Worm (Caenorhabditis elegans) whole organism, mixed stage, embryonic: ENCODE results near the gene ubc-7.

Experiments
- M03D4.4 ChIP-seq: sonication (generic microtip); optimal IDR thresholded peaks from 2 replicates; lab custom pipeline; 2017; ENCODE audit warnings: mild to moderate bottlenecking, missing genetic modification characterization, missing compliant biosample characterization
- bed-3 ChIP-seq: fragments of 200-800 bp; sonication (Bioruptor generic); optimal IDR thresholded peaks from 3 replicates; lab custom pipeline; 2018; ENCODE audit warnings: mild to moderate bottlenecking, missing genetic modification characterization, moderate library complexity, missing compliant biosample characterization
- blmp-1 ChIP-seq: fragments of 150-350 bp; optimal IDR thresholded peaks from 2 replicates; lab custom pipeline; 2014; ENCODE audit warnings: missing biosample characterization, missing genetic modification characterization
- ceh-39 ChIP-seq: fragments of 150-350 bp; optimal IDR thresholded peaks from 2 replicates; lab custom pipeline; 2014; ENCODE audit warnings: missing biosample characterization, missing genetic modification characterization
- ceh-43 ChIP-seq: fragments of 200-800 bp; sonication (Bioruptor generic); optimal IDR thresholded peaks from 2 replicates; lab custom pipeline; 2018; ENCODE audit warnings: mild to moderate bottlenecking, missing genetic modification characterization, moderate library complexity, missing compliant biosample characterization
- ces-1 ChIP-seq: fragments of 150-350 bp; optimal IDR thresholded peaks from 2 replicates; lab custom pipeline; 2014; ENCODE audit warnings: missing biosample characterization, missing genetic modification reagents, missing genetic modification characterization
- cnd-1 ChIP-seq: fragments of 200-800 bp; sonication (Bioruptor generic); optimal IDR thresholded peaks from 2 replicates; lab custom pipeline; 2018; ENCODE audit warnings: mild to moderate bottlenecking, missing genetic modification characterization, missing compliant biosample characterization
- drap-1 ChIP-seq: fragments of 200-800 bp; sonication (Bioruptor generic); optimal IDR thresholded peaks from 3 replicates; lab custom pipeline; 2018; ENCODE audit warnings: mild to moderate bottlenecking, missing genetic modification characterization, missing compliant biosample characterization
- elt-1 ChIP-seq: sonication (generic microtip); optimal IDR thresholded peaks from 2 replicates; lab custom pipeline; 2017; ENCODE audit warnings: missing genetic modification characterization, mild to moderate bottlenecking, missing compliant biosample characterization, antibody characterized with exemption, moderate library complexity, borderline replicate concordance; ENCODE audit not compliant: insufficient read depth
- elt-3 ChIP-seq: fragments of 150-350 bp; optimal IDR thresholded peaks from 2 replicates; lab custom pipeline; 2014; ENCODE audit warnings: missing biosample characterization, missing genetic modification characterization
- flh-1 ChIP-seq: fragments of 200-800 bp; sonication (Bioruptor generic); optimal IDR thresholded peaks from 2 replicates; lab custom pipeline; 2018; ENCODE audit warnings: mild to moderate bottlenecking, missing genetic modification characterization, moderate library complexity, missing compliant biosample characterization
- ham-2 ChIP-seq: fragments of 200-800 bp; sonication (Bioruptor generic); optimal IDR thresholded peaks from 2 replicates; lab custom pipeline; 2018; ENCODE audit warnings: mild to moderate bottlenecking, missing genetic modification characterization, missing compliant biosample characterization
- hlh-1 ChIP-seq: fragments of 150-350 bp; optimal IDR thresholded peaks from 2 replicates; lab custom pipeline; 2014; ENCODE audit warnings: missing biosample characterization, missing genetic modification reagents, missing genetic modification characterization
- lin-13 ChIP-seq: fragments of 150-350 bp; optimal IDR thresholded peaks from 2 replicates; lab custom pipeline; 2014; ENCODE audit warnings: missing biosample characterization, missing genetic modification characterization
- lin-32 ChIP-seq: fragments of 200-800 bp; sonication (Bioruptor generic); optimal IDR thresholded peaks from 2 replicates; lab custom pipeline; 2018; ENCODE audit warnings: mild to moderate bottlenecking, missing genetic modification characterization, missing compliant biosample characterization
- lsy-2 ChIP-seq: fragments of 150-350 bp; optimal IDR thresholded peaks from 2 replicates; lab custom pipeline; 2014; ENCODE audit warnings: missing biosample characterization, missing genetic modification characterization
- mab-5 ChIP-seq: fragments of 150-350 bp; optimal IDR thresholded peaks from 2 replicates; lab custom pipeline; 2014; ENCODE audit warnings: missing biosample characterization, missing genetic modification characterization
- mep-1 ChIP-seq: fragments of 150-350 bp; optimal IDR thresholded peaks from 2 replicates; lab custom pipeline; 2017; ENCODE audit warnings: missing biosample characterization, missing genetic modification reagents, missing genetic modification characterization, inconsistent platforms
- mls-2 ChIP-seq: sonication (generic microtip); optimal IDR thresholded peaks from 2 replicates; lab custom pipeline; 2016; ENCODE audit warnings: mild to moderate bottlenecking, missing genetic modification characterization, moderate library complexity, missing compliant biosample characterization
- nhr-12 ChIP-seq: fragments of 150-350 bp; optimal IDR thresholded peaks from 2 replicates; lab custom pipeline; 2014; ENCODE audit warnings: missing biosample characterization, missing genetic modification characterization
- nhr-2 ChIP-seq: fragments of 150-350 bp; optimal IDR thresholded peaks from 2 replicates; lab custom pipeline; 2014; ENCODE audit warnings: missing biosample characterization, missing genetic modification characterization
- nhr-237 ChIP-seq: fragments of 150-350 bp; optimal IDR thresholded peaks from 2 replicates; lab custom pipeline; 2014; ENCODE audit warnings: missing biosample characterization, missing genetic modification characterization
- nhr-28 ChIP-seq: fragments of 150-350 bp; optimal IDR thresholded peaks from 2 replicates; lab custom pipeline; 2014; ENCODE audit warnings: missing biosample characterization, missing genetic modification characterization
- nhr-76 ChIP-seq: sonication (generic microtip); optimal IDR thresholded peaks from 2 replicates; lab custom pipeline; 2017; ENCODE audit warnings: missing biosample characterization, missing genetic modification characterization
- pha-4 ChIP-seq: fragments of 150-350 bp; optimal IDR thresholded peaks from 2 replicates; lab custom pipeline; 2018; ENCODE audit warnings: missing biosample characterization, missing genetic modification reagents, missing genetic modification characterization
- sem-2 ChIP-seq: fragments of 200-800 bp; sonication (Bioruptor generic); optimal IDR thresholded peaks from 2 replicates; lab custom pipeline; 2018; ENCODE audit warnings: mild to moderate bottlenecking, missing genetic modification characterization, missing compliant biosample characterization
- snpc-4 ChIP-seq: fragments of 150-350 bp; optimal IDR thresholded peaks from 2 replicates; lab custom pipeline; 2014; ENCODE audit warnings: missing biosample characterization, missing genetic modification characterization
- sptf-1 ChIP-seq: sonication (generic microtip); optimal IDR thresholded peaks from 2 replicates; lab custom pipeline; 2017; ENCODE audit warnings: mild to moderate bottlenecking, missing genetic modification characterization, moderate library complexity, missing compliant biosample characterization
- unc-39 ChIP-seq: fragments of 150-350 bp; optimal IDR thresholded peaks from 2 replicates; lab custom pipeline; 2014; ENCODE audit warnings: missing biosample characterization, missing genetic modification characterization
- unc-62 ChIP-seq: fragments of 150-350 bp; optimal IDR thresholded peaks from 2 replicates; lab custom pipeline; 2014; ENCODE audit warnings: missing biosample characterization, missing genetic modification reagents, missing genetic modification characterization
- zip-8 ChIP-seq: fragments of 150-350 bp; optimal IDR thresholded peaks from 2 replicates; lab custom pipeline; 2014; ENCODE audit warnings: missing biosample characterization, missing genetic modification characterization
- ztf-11 ChIP-seq: fragments of 150-350 bp; optimal IDR thresholded peaks from 2 replicates; lab custom pipeline; 2014; ENCODE audit warnings: missing biosample characterization, missing genetic modification characterization

The ubc-7 gene

ce11 chrIII:9597044-9597443 is 33.9 kb downstream of the ubc-7 start, which contains the start of gene C48B4.12:
Gene C48B4.12 (plus strand): TSS chrIII:9597344.
- TF ChIP-seq elt-1 (tag; lab: Kevin White, UChicago): no peak
- no peak for TF ChIP-seq nhr-2 (tag; lab: Kevin White, UChicago)
- no peak for TF ChIP-seq unc-39 (tag; lab: Kevin White, UChicago)
- TF ChIP-seq nhr-12 (tag; lab: Kevin White, UChicago): no peak
- no peak for TF ChIP-seq bed-3
- TF ChIP-seq ces-1: no peak
- TF ChIP-seq lin-13 (tag; lab: Kevin White, UChicago): no peak
- no peak for TF ChIP-seq mls-2 (tag; lab: Kevin White, UChicago)
- TF ChIP-seq blmp-1 (tag; lab: Kevin White, UChicago): no peak
- TF ChIP-seq mab-5 (tag; lab: Kevin White, UChicago): no peak
- no peak for TF ChIP-seq M03D4.4 (tag; lab: Kevin White, UChicago)
- no peak for TF ChIP-seq nhr-76 (tag; lab: Kevin White, UChicago)
- TF ChIP-seq cnd-1 (tag; lab: Kevin White, UChicago): no peak
- TF ChIP-seq ceh-39 (tag; lab: Kevin White, UChicago): no peak
- no peak for TF ChIP-seq mep-1
- no peak for TF ChIP-seq zip-8

- TF ChIP-seq ztf-11 (tag; lab: Kevin White, UChicago) (no peak), blmp-1 (tag; lab: Kevin White, UChicago) (no peak), mep-1 (no peak), bed-3 (no peak), hlh-1 (no peak), nhr-28 (tag; lab: Kevin White, UChicago) (no peak), mab-5 (tag; lab: Kevin White, UChicago) (no peak), zip-8 (no peak), unc-39 (tag; lab: Kevin White, UChicago) (no peak), nhr-12 (tag; lab: Kevin White, UChicago) (no peak), sptf-1 (tag; lab: Kevin White, UChicago) (no peak), nhr-237 (no peak), nhr-2 (tag; lab: Kevin White, UChicago) (no peak), pha-4 (tag; lab: Kevin White, UChicago) (no peak), ceh-43 (no peak), lsy-2 (tag; lab: Kevin White, UChicago) (no peak)
Measured at ce11 chrIII:9595563-9595962, 35.4 kb downstream of the ubc-7 start, which contains the start of gene rom-2. Gene rom-2 (minus strand): TSS chrIII:9595663.

- TF ChIP-seq bed-3: no peak
- TF ChIP-seq flh-1 (GFP tag; lab: Kevin White, UChicago): no peak
- no peak for TF ChIP-seq zip-8
- TF ChIP-seq M03D4.4 (tag; lab: Kevin White, UChicago): no peak
- TF ChIP-seq unc-39 (tag; lab: Kevin White, UChicago): no peak
- no peak for TF ChIP-seq nhr-12 (tag; lab: Kevin White, UChicago)
- TF ChIP-seq elt-1 (tag; lab: Kevin White, UChicago): no peak
- TF ChIP-seq sem-2 (GFP tag; lab: Kevin White, UChicago): no peak
- no peak for TF ChIP-seq mep-1
- TF ChIP-seq snpc-4: no peak
- no peak for TF ChIP-seq ham-2 (GFP tag; lab: Kevin White, UChicago)
- TF ChIP-seq drap-1 (GFP tag; lab: Kevin White, UChicago): no peak
- TF ChIP-seq mls-2 (tag; lab: Kevin White, UChicago): no peak
Measured at ce11 chrIII:9592118-9592517, 38.8 kb downstream of the ubc-7 start, which contains the start of gene acox-1.5. Gene acox-1.5 (minus strand): TSS chrIII:9592192.

ce11 chrIII:9590212-9590611 is 40.8 kb downstream of the ubc-7 start:
- TF ChIP-seq ztf-11 (tag; lab: Kevin White, UChicago): no peak
- no peak for TF ChIP-seq lin-13 (tag; lab: Kevin White, UChicago)
- no peak for TF ChIP-seq unc-39 (tag; lab: Kevin White, UChicago)
- no peak for TF ChIP-seq ces-1
- TF ChIP-seq nhr-76 (tag; lab: Kevin White, UChicago): no peak
- TF ChIP-seq ceh-39 (tag; lab: Kevin White, UChicago): no peak
- no peak for TF ChIP-seq sem-2 (GFP tag; lab: Kevin White, UChicago)
- no peak for TF ChIP-seq lin-32 (GFP tag; lab: Kevin White, UChicago)
- no peak for TF ChIP-seq drap-1 (GFP tag; lab: Kevin White, UChicago)
- no peak for TF ChIP-seq nhr-12 (tag; lab: Kevin White, UChicago)
- TF ChIP-seq cnd-1 (tag; lab: Kevin White, UChicago): no peak
- no peak for TF ChIP-seq nhr-28 (tag; lab: Kevin White, UChicago)
- TF ChIP-seq lsy-2 (tag; lab: Kevin White, UChicago): no peak
- TF ChIP-seq elt-3: no peak
- TF ChIP-seq hlh-1: no peak
- no peak for TF ChIP-seq elt-1 (tag; lab: Kevin White, UChicago)
- TF ChIP-seq unc-62 (GFP tag; lab: Kevin White, UChicago): no peak
